Fruit fly (Drosophila melanogaster) whole organism: Measurements from ENCODE around the gene eIF3e.

Experiments used
- CG8478 ChIP-seq: fragments of >200 bp; optimal IDR thresholded peaks from 2 replicates; lab custom pipeline; 2018; ENCODE audit warnings: inconsistent platforms
- Dll ChIP-seq: fragments of >200 bp; optimal IDR thresholded peaks from 2 replicates; lab custom pipeline; 2017
- EcR ChIP-seq, 2 experiments: fragments of >200 bp; optimal IDR thresholded peaks; 2 replicates each; lab custom pipeline; 2017; ENCODE audit warnings: missing biosample characterization in 2 of 2, missing genetic modification characterization in 2 of 2, missing genetic modification reagents in 2 of 2
- psq ChIP-seq: fragments of >200 bp; optimal IDR thresholded peaks from 2 replicates; lab custom pipeline; 2017
- usp ChIP-seq: fragments of >200 bp; optimal IDR thresholded peaks from 2 replicates; lab custom pipeline; 2017; ENCODE audit warnings: missing biosample characterization, missing genetic modification characterization, mixed read lengths

dm6 chr3L:16741660-16742059, 45.1 kb downstream of the eIF3e start:
- no peak for TF ChIP-seq CG8478
- no peak for TF ChIP-seq usp
- TF ChIP-seq EcR (GFP tag; optimal IDR thresholded peaks at IDR 0.05; lab: Kevin White, UChicago), result no peak
- TF ChIP-seq Dll, result no peak
- no peak for TF ChIP-seq psq (lab: Kevin White, UChicago)
